Fruit fly (Drosophila melanogaster) whole organism, embryonic: ENCODE results near the gene CG6015.
A peak's percentile ranks its signal among the peaks of the same experiment; 100 is the strongest.

ENCODE experiments used
- ATbp ChIP-seq: fragments of 200-800 bp; sonication (Bioruptor generic); optimal IDR thresholded peaks from 2 replicates; lab custom pipeline; 2017; ENCODE audit warnings: missing biosample characterization, mild to moderate bottlenecking, missing genetic modification characterization, missing genetic modification reagents
- B-H1 ChIP-seq: fragments of 200-800 bp; sonication (Bioruptor generic); IDR thresholded peaks from 3 replicates; pipeline ENCODE4 v1.3.6; 2022; ENCODE audit warnings: missing biosample characterization, missing genetic modification characterization
- C15 ChIP-seq: fragments of 200-800 bp; sonication (Bioruptor generic); IDR thresholded peaks from 3 replicates; pipeline ENCODE4 v1.3.6; 2022; ENCODE audit warnings: missing biosample characterization, missing genetic modification characterization
- CG10267 ChIP-seq: fragments of 200-800 bp; sonication (Bioruptor generic); optimal IDR thresholded peaks from 2 replicates; lab custom pipeline; 2018; ENCODE audit warnings: missing biosample characterization, mild to moderate bottlenecking, missing genetic modification characterization, moderate library complexity
- CG10462 ChIP-seq: fragments of 200-800 bp; sonication (Bioruptor generic); optimal IDR thresholded peaks from 2 replicates; lab custom pipeline; 2016; ENCODE audit warnings: missing biosample characterization, missing genetic modification characterization
- CG10654 ChIP-seq: fragments of 200-800 bp; sonication (Bioruptor generic); optimal IDR thresholded peaks from 2 replicates; lab custom pipeline; 2016; ENCODE audit warnings: missing biosample characterization, missing genetic modification characterization
- CG12104 ChIP-seq: fragments of 200-800 bp; sonication (Bioruptor generic); optimal IDR thresholded peaks from 3 replicates; lab custom pipeline; 2016; ENCODE audit warnings: missing biosample characterization, missing genetic modification characterization
- CG12219 ChIP-seq: fragments of 200-800 bp; sonication (Bioruptor generic); optimal IDR thresholded peaks from 3 replicates; lab custom pipeline; 2018; ENCODE audit warnings: missing biosample characterization, mild to moderate bottlenecking, missing genetic modification characterization
- CG13424 ChIP-seq: fragments of 200-800 bp; sonication (Bioruptor generic); optimal IDR thresholded peaks from 2 replicates; lab custom pipeline; 2019; ENCODE audit warnings: missing biosample characterization, mild to moderate bottlenecking, missing genetic modification characterization, moderate library complexity
- CG14710 ChIP-seq: fragments of 200-800 bp; sonication (Bioruptor generic); optimal IDR thresholded peaks from 3 replicates; lab custom pipeline; 2019; ENCODE audit warnings: missing biosample characterization, mild to moderate bottlenecking, missing genetic modification characterization, moderate library complexity
- CG15514 ChIP-seq: fragments of 200-800 bp; sonication (Bioruptor generic); optimal IDR thresholded peaks from 3 replicates; lab custom pipeline; 2017; ENCODE audit warnings: missing biosample characterization, missing genetic modification characterization, mild to moderate bottlenecking, moderate library complexity, missing genetic modification reagents
- CG16815 ChIP-seq: fragments of 200-800 bp; sonication (Bioruptor generic); optimal IDR thresholded peaks from 3 replicates; lab custom pipeline; 2017; ENCODE audit warnings: missing biosample characterization, mild to moderate bottlenecking, missing genetic modification characterization
- CG18599 ChIP-seq: fragments of 200-800 bp; sonication (Bioruptor generic); optimal IDR thresholded peaks from 3 replicates; lab custom pipeline; 2017; ENCODE audit warnings: missing biosample characterization, missing genetic modification characterization, mild to moderate bottlenecking, moderate library complexity, missing genetic modification reagents
- CG2120 ChIP-seq: fragments of 200-800 bp; sonication (Bioruptor generic); optimal IDR thresholded peaks from 3 replicates; lab custom pipeline; 2016; ENCODE audit warnings: missing biosample characterization, missing genetic modification characterization
- CG2712 ChIP-seq: fragments of 200-800 bp; optimal IDR thresholded peaks from 3 replicates; lab custom pipeline; 2019; ENCODE audit warnings: missing biosample characterization, mild to moderate bottlenecking, missing genetic modification characterization, moderate library complexity
- CG42726 ChIP-seq: fragments of 200-800 bp; sonication (Bioruptor generic); IDR thresholded peaks from 2 replicates; pipeline ENCODE4 v1.3.6; 2022; ENCODE audit warnings: missing biosample characterization, missing genetic modification characterization; ENCODE audit not compliant: partially characterized antibody
- CG6683 ChIP-seq: fragments of 200-800 bp; sonication (Bioruptor generic); optimal IDR thresholded peaks from 2 replicates; lab custom pipeline; 2017; ENCODE audit warnings: missing biosample characterization, mild to moderate bottlenecking, missing genetic modification characterization, missing genetic modification reagents
- CG7372 ChIP-seq: fragments of 200-800 bp; sonication (Bioruptor generic); IDR thresholded peaks from 2 replicates; pipeline ENCODE4 v1.3.6; 2022; ENCODE audit warnings: missing biosample characterization, missing genetic modification characterization
- CG9727 ChIP-seq: fragments of 200-800 bp; sonication (Bioruptor generic); optimal IDR thresholded peaks from 3 replicates; lab custom pipeline; 2017; ENCODE audit warnings: missing biosample characterization, mild to moderate bottlenecking, missing genetic modification characterization
- Ets65A ChIP-seq: fragments of 200-800 bp; sonication (Bioruptor generic); peaks from one replicate; lab custom pipeline; 2016; ENCODE audit warnings: missing biosample characterization, missing genetic modification characterization
- Fer2 ChIP-seq: fragments of 200-800 bp; sonication (Bioruptor generic); optimal IDR thresholded peaks from 2 replicates; lab custom pipeline; 2018; ENCODE audit warnings: missing biosample characterization, mild to moderate bottlenecking, missing genetic modification characterization, moderate library complexity
- Hr78 ChIP-seq, 2 experiments: fragments of 200-800 bp in 1 of 2; fragments of >200 bp in 1 of 2; sonication (Bioruptor generic) in 1 of 2; optimal IDR thresholded peaks; 2 replicates each; lab custom pipeline; 2017 to 2019; ENCODE audit warnings: missing biosample characterization in 2 of 2, missing genetic modification characterization in 2 of 2, mild to moderate bottlenecking in 1 of 2, moderate library complexity in 1 of 2
- Med ChIP-seq: fragments of 200-800 bp; sonication (Bioruptor generic); peaks from one replicate; lab custom pipeline; 2016; ENCODE audit warnings: missing biosample characterization, missing genetic modification characterization, mild to moderate bottlenecking, inconsistent platforms, moderate library complexity
- Mes4 ChIP-seq: fragments of 200-800 bp; sonication (Bioruptor generic); optimal IDR thresholded peaks from 2 replicates; lab custom pipeline; 2016; ENCODE audit warnings: missing biosample characterization, missing genetic modification characterization
- NFAT ChIP-seq: fragments of 200-800 bp; sonication (Bioruptor generic); IDR thresholded peaks from 2 replicates; pipeline ENCODE4 v1.3.6; 2022; ENCODE audit warnings: missing biosample characterization, missing genetic modification characterization
- PHDP ChIP-seq: fragments of 200-800 bp; sonication (Bioruptor generic); optimal IDR thresholded peaks from 3 replicates; lab custom pipeline; 2018; ENCODE audit warnings: missing biosample characterization, mild to moderate bottlenecking, missing genetic modification characterization, moderate library complexity
- Pdp1 ChIP-seq, 2 experiments: fragments of 200-800 bp; sonication (Bioruptor generic); optimal IDR thresholded peaks; 3 replicates each; lab custom pipeline; 2016; ENCODE audit warnings: missing biosample characterization in 2 of 2, missing genetic modification characterization in 2 of 2, mild to moderate bottlenecking in 1 of 2, moderate library complexity in 1 of 2
- Ptx1 ChIP-seq: fragments of 200-800 bp; sonication (Bioruptor generic); IDR thresholded peaks from 2 replicates; pipeline ENCODE4 v1.3.6; 2022; ENCODE audit warnings: missing biosample characterization, missing genetic modification characterization
- caup ChIP-seq: fragments of 200-800 bp; sonication (Bioruptor generic); optimal IDR thresholded peaks from 3 replicates; lab custom pipeline; 2017; ENCODE audit warnings: missing biosample characterization, mild to moderate bottlenecking, missing genetic modification characterization, moderate library complexity; ENCODE audit not compliant: severe bottlenecking
- chm ChIP-seq: fragments of 200-800 bp; sonication (Bioruptor generic); IDR thresholded peaks from 2 replicates; pipeline ENCODE4 v1.3.6; 2022; ENCODE audit warnings: missing biosample characterization, missing genetic modification characterization
- chn ChIP-seq: fragments of 200-800 bp; sonication (Bioruptor generic); optimal IDR thresholded peaks from 2 replicates; lab custom pipeline; 2016; ENCODE audit warnings: missing biosample characterization, missing genetic modification characterization
- dmrt99B ChIP-seq: fragments of 200-800 bp; sonication (Bioruptor generic); optimal IDR thresholded peaks from 2 replicates; lab custom pipeline; 2018; ENCODE audit warnings: missing biosample characterization, mild to moderate bottlenecking, missing genetic modification characterization, moderate library complexity
- emc ChIP-seq: fragments of 200-800 bp; sonication (Bioruptor generic); optimal IDR thresholded peaks from 2 replicates; lab custom pipeline; 2016; ENCODE audit warnings: missing biosample characterization, missing genetic modification characterization
- eve ChIP-seq, 2 experiments: fragments of >200 bp; optimal IDR thresholded peaks; 2 replicates each; lab custom pipeline; 2017; ENCODE audit warnings: missing biosample characterization in 2 of 2, missing genetic modification characterization in 2 of 2
- fd64A ChIP-seq: fragments of 200-800 bp; sonication (Bioruptor generic); optimal IDR thresholded peaks from 3 replicates; lab custom pipeline; 2018; ENCODE audit warnings: missing biosample characterization, mild to moderate bottlenecking, missing genetic modification characterization
- grau ChIP-seq: fragments of 200-800 bp; optimal IDR thresholded peaks from 3 replicates; lab custom pipeline; 2019; ENCODE audit warnings: missing biosample characterization, mild to moderate bottlenecking, missing genetic modification characterization, moderate library complexity
- gsb-n ChIP-seq: fragments of 200-800 bp; sonication (Bioruptor generic); optimal IDR thresholded peaks from 3 replicates; lab custom pipeline; 2018; ENCODE audit warnings: missing biosample characterization, mild to moderate bottlenecking, missing genetic modification characterization
- h ChIP-seq: fragments of >200 bp; optimal IDR thresholded peaks from 2 replicates; lab custom pipeline; 2017
- ham ChIP-seq: fragments of 200-800 bp; sonication (Bioruptor generic); IDR thresholded peaks from 2 replicates; pipeline ENCODE4 v1.3.6; 2022; ENCODE audit warnings: missing biosample characterization, missing genetic modification characterization
- her ChIP-seq: fragments of 200-800 bp; sonication (Bioruptor generic); optimal IDR thresholded peaks from 2 replicates; lab custom pipeline; 2016; ENCODE audit warnings: missing biosample characterization, missing genetic modification characterization
- insv ChIP-seq, 2 experiments: fragments of 200-800 bp; sonication (Bioruptor generic); optimal IDR thresholded peaks; 3 replicates each; lab custom pipeline; 2016 to 2018; ENCODE audit warnings: missing biosample characterization in 2 of 2, missing genetic modification characterization in 2 of 2
- jigr1 ChIP-seq: fragments of 200-800 bp; sonication (Bioruptor generic); IDR thresholded peaks from 3 replicates; pipeline ENCODE4 v1.3.6; 2022; ENCODE audit warnings: missing biosample characterization, missing genetic modification characterization
- luna ChIP-seq: fragments of 200-800 bp; sonication (Bioruptor generic); optimal IDR thresholded peaks from 2 replicates; lab custom pipeline; 2016; ENCODE audit warnings: missing biosample characterization, missing genetic modification characterization
- psq ChIP-seq: fragments of 200-800 bp; sonication (Bioruptor generic); optimal IDR thresholded peaks from 2 replicates; lab custom pipeline; 2017; ENCODE audit warnings: missing biosample characterization, missing genetic modification characterization
- sc ChIP-seq, 3 experiments: fragments of >200 bp in 2 of 3; fragments of 200-800 bp in 1 of 3; sonication (Bioruptor generic) in 1 of 3; optimal IDR thresholded peaks; 2 replicates in 2 of 3; 3 replicates in 1 of 3; lab custom pipeline; 2017; ENCODE audit warnings: mild to moderate bottlenecking in 1 of 3, missing biosample characterization in 1 of 3, missing genetic modification characterization in 1 of 3, missing genetic modification reagents in 1 of 3
- sna ChIP-seq: fragments of 200-800 bp; sonication (Bioruptor generic); IDR thresholded peaks from 2 replicates; pipeline ENCODE4 v1.3.6; 2022; ENCODE audit warnings: missing biosample characterization, missing genetic modification characterization; ENCODE audit not compliant: partially characterized antibody
- stwl ChIP-seq: fragments of 200-800 bp; sonication (Bioruptor generic); optimal IDR thresholded peaks from 3 replicates; lab custom pipeline; 2018; ENCODE audit warnings: missing biosample characterization, mild to moderate bottlenecking, missing genetic modification characterization, moderate library complexity
- tgo ChIP-seq: fragments of 200-800 bp; sonication (Bioruptor generic); IDR thresholded peaks from 3 replicates; pipeline ENCODE4 v1.3.6; 2022; ENCODE audit warnings: missing biosample characterization, missing genetic modification characterization
- tna ChIP-seq: fragments of 200-800 bp; sonication (Bioruptor generic); IDR thresholded peaks from 2 replicates; pipeline ENCODE4 v1.3.6; 2022; ENCODE audit warnings: missing biosample characterization, missing genetic modification characterization; ENCODE audit not compliant: partially characterized antibody
- toy ChIP-seq: fragments of 200-800 bp; sonication (Bioruptor generic); IDR thresholded peaks from 2 replicates; pipeline ENCODE4 v1.3.6; 2022; ENCODE audit warnings: missing biosample characterization, missing genetic modification characterization
- trem ChIP-seq: fragments of 200-800 bp; optimal IDR thresholded peaks from 3 replicates; lab custom pipeline; 2019; ENCODE audit warnings: missing biosample characterization, mild to moderate bottlenecking, missing genetic modification characterization, moderate library complexity
- zf30C ChIP-seq: fragments of 200-800 bp; sonication (Bioruptor generic); optimal IDR thresholded peaks from 3 replicates; lab custom pipeline; 2018; ENCODE audit warnings: missing biosample characterization, mild to moderate bottlenecking, missing genetic modification characterization

CG6015 gene

dm6 chr3R:22066440-22066839, 32.4 kb upstream of the CG6015 start (continued):
- TF ChIP-seq CG12104 (GFP tag; lab: Kevin White, UChicago) (no peak), chm (GFP tag; lab: Robert Waterston, UW) (peak; percentile 38; the same call in 1 of the 2 replicates), Pdp1 (GFP tag; optimal IDR thresholded peaks at IDR 0.05; lab: Kevin White, UChicago) (peak in 1 of 2 experiments; percentile 11), CG14710 (tag; lab: Kevin White, UChicago) (no peak), Med (GFP tag; lab: Kevin White, UChicago) (peak; percentile 12), CG10654 (no peak), CG2120 (GFP tag; lab: Kevin White, UChicago) (no peak), CG12219 (GFP tag; lab: Kevin White, UChicago) (no peak), CG6683 (GFP tag; lab: Kevin White, UChicago) (no peak), Fer2 (tag; lab: Kevin White, UChicago) (no peak), eve (GFP tag; optimal IDR thresholded peaks at IDR 0.05; lab: Kevin White, UChicago) (no peak), emc (GFP tag; lab: Kevin White, UChicago) (no peak), CG10267 (no peak), tgo (no peak), CG7372 (no peak), toy (GFP tag; lab: Robert Waterston, UW) (no peak), insv (GFP tag; optimal IDR thresholded peaks at IDR 0.05; lab: Kevin White, UChicago) (no peak), sna (no peak), grau (tag; lab: Kevin White, UChicago) (no peak), tna (GFP tag; lab: Robert Waterston, UW) (no peak), CG10462 (GFP tag; lab: Kevin White, UChicago) (no peak), CG42726 (GFP tag; lab: Robert Waterston, UW) (no peak), psq (no peak), gsb-n (tag; lab: Kevin White, UChicago) (no peak), jigr1 (no peak), CG16815 (no peak), fd64A (GFP tag; lab: Kevin White, UChicago) (peak; percentile 14), CG9727 (GFP tag; lab: Kevin White, UChicago) (no peak), her (GFP tag; lab: Kevin White, UChicago) (no peak), stwl (peak; percentile 33), ATbp (GFP tag; lab: Kevin White, UChicago) (no peak), Mes4 (no peak), CG2712 (peak; percentile 7), h (lab: Kevin White, UChicago) (no peak), trem (tag; lab: Kevin White, UChicago) (no peak)

dm6 chr3R:22057083-22057482, 23.0 kb upstream of the CG6015 start:
- TF ChIP-seq NFAT (GFP tag; lab: Robert Waterston, UW) (no peak), CG15514 (peak; percentile 1), Ptx1 (GFP tag; lab: Robert Waterston, UW) (no peak), insv (GFP tag; optimal IDR thresholded peaks at IDR 0.05; lab: Kevin White, UChicago) (no peak), C15 (GFP tag; lab: Robert Waterston, UW) (no peak), ham (GFP tag; lab: Robert Waterston, UW) (no peak), luna (no peak), dmrt99B (no peak), Ets65A (no peak), h (lab: Kevin White, UChicago) (no peak), zf30C (GFP tag; lab: Kevin White, UChicago) (no peak), CG13424 (tag; lab: Kevin White, UChicago) (no peak), chn (GFP tag; lab: Kevin White, UChicago) (no peak), B-H1 (no peak), CG18599 (GFP tag; lab: Kevin White, UChicago) (peak; percentile 24), PHDP (tag; lab: Kevin White, UChicago) (peak; percentile 21), caup (GFP tag; lab: Kevin White, UChicago) (peak; percentile 68), sc (optimal IDR thresholded peaks at IDR 0.05; lab: Kevin White, UChicago) (no peak), sc (GFP tag; optimal IDR thresholded peaks at IDR 0.05; lab: Kevin White, UChicago) (no peak), Hr78 (GFP tag; optimal IDR thresholded peaks at IDR 0.05; lab: Kevin White, UChicago) (no peak)
